Fruit fly (Drosophila melanogaster) whole organism, adult: ENCODE data around the gene CG5823.

Experiments
- CG11617 ChIP-seq: fragments of 200-800 bp; sonication (Bioruptor generic); optimal IDR thresholded peaks from 2 replicates; lab custom pipeline; 2017; ENCODE audit warnings: mild to moderate bottlenecking, missing biosample characterization, missing genetic modification reagents, missing genetic modification characterization
- Clk ChIP-seq: fragments of 200-800 bp; sonication (Bioruptor generic); optimal IDR thresholded peaks from 2 replicates; lab custom pipeline; 2017; ENCODE audit warnings: missing biosample characterization, missing genetic modification characterization
- Hr96 ChIP-seq: fragments of 200-800 bp; sonication (Bioruptor generic); optimal IDR thresholded peaks from 2 replicates; lab custom pipeline; 2016; ENCODE audit warnings: missing biosample characterization, missing genetic modification characterization
- bab1 ChIP-seq: fragments of 200-800 bp; sonication (Bioruptor generic); optimal IDR thresholded peaks from 3 replicates; lab custom pipeline; 2019; ENCODE audit warnings: missing biosample characterization, mild to moderate bottlenecking, missing genetic modification characterization, moderate library complexity
- cic ChIP-seq: fragments of 200-800 bp; sonication (Bioruptor generic); optimal IDR thresholded peaks from 2 replicates; lab custom pipeline; 2017; ENCODE audit warnings: missing biosample characterization, mild to moderate bottlenecking, missing genetic modification characterization, moderate library complexity
- cnc ChIP-seq, 2 experiments: fragments of >200 bp; optimal IDR thresholded peaks; 2 replicates each; lab custom pipeline; 2017
- kay ChIP-seq: fragments of 200-800 bp; sonication (Bioruptor generic); peaks from one replicate; lab custom pipeline; 2016; ENCODE audit warnings: missing biosample characterization, missing genetic modification characterization, borderline replicate concordance
- ovo ChIP-seq: fragments of 200-800 bp; sonication (Bioruptor generic); optimal IDR thresholded peaks from 2 replicates; lab custom pipeline; 2016; ENCODE audit warnings: missing biosample characterization, missing genetic modification characterization

DNA sequence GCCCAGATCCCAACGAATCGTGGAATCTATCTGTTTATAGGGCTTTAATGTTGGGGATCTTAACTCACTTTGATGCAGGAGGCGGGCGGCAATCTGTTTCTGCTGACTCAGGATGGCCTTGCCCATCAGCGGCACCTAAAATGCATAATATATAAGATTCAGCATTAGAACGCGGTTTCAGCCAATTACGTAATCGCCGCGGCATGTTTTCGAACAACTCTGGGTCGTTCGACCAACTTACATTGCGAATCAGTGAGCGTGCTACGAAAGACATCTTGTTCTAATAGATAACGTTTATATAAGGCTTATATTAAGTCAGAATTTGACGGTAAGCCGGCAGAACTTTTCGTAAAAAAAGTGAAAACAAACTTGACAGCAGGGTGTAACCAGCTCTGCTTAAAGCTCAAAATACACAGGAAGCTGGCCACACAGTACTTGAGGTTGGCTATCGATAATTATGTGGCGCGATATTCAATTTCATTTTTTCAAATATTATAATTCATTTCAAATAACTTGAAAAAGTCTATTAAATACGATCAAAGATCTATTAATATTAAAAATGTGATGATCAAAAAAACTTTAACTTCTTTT is 11.8 kb upstream of the CG5823 start, which contains the start of gene Prx3:
- TF ChIP-seq bab1 (peak; percentile 5), CG11617 (GFP tag; lab: Kevin White, UChicago) (peak; percentile 18), kay (GFP tag; lab: Kevin White, UChicago) (no peak), ovo (GFP tag; lab: Kevin White, UChicago) (no peak), Clk (GFP tag; lab: Kevin White, UChicago) (no peak), Hr96 (no peak), cnc (optimal IDR thresholded peaks at IDR 0.05; lab: Kevin White, UChicago) (peak in 1 of 2 experiments; percentile 4), cic (GFP tag; lab: Kevin White, UChicago) (no peak)
